Worm (Caenorhabditis elegans) whole organism, late embryonic: ENCODE results near the gene F27B10.1.
"Not testable (repeated sequence)": the region's sequence is repeated elsewhere in the genome, so short reads cannot be mapped to it uniquely, and the experiment has no call there.

Experiments used
- C38D4.7 ChIP-seq: fragments of 200-800 bp; sonication (Bioruptor generic); optimal IDR thresholded peaks from 2 replicates; lab custom pipeline; 2018; ENCODE audit warnings: mild to moderate bottlenecking, missing genetic modification characterization, moderate library complexity, missing compliant biosample characterization
- K02D7.2 ChIP-seq: sonication (generic microtip); optimal IDR thresholded peaks from 2 replicates; lab custom pipeline; 2017; ENCODE audit warnings: mild to moderate bottlenecking, missing genetic modification characterization, missing compliant biosample characterization
- T23F11.4 ChIP-seq: fragments of 200-800 bp; sonication (Bioruptor generic); optimal IDR thresholded peaks from 2 replicates; lab custom pipeline; 2018; ENCODE audit warnings: mild to moderate bottlenecking, missing genetic modification characterization, missing compliant biosample characterization
- Y22D7AL.16 ChIP-seq: sonication (generic microtip); optimal IDR thresholded peaks from 2 replicates; lab custom pipeline; 2016; ENCODE audit warnings: missing genetic modification characterization, missing compliant biosample characterization
- ahr-1 ChIP-seq: sonication (generic microtip); optimal IDR thresholded peaks from 2 replicates; lab custom pipeline; 2016; ENCODE audit warnings: missing genetic modification characterization, missing compliant biosample characterization
- ama-1 ChIP-seq: fragments of 150-350 bp; optimal IDR thresholded peaks from 2 replicates; lab custom pipeline; 2014
- ceh-14 ChIP-seq: sonication (generic microtip); optimal IDR thresholded peaks from 2 replicates; lab custom pipeline; 2016; ENCODE audit warnings: missing genotype, missing genetic modification characterization, missing compliant biosample characterization
- ceh-2 ChIP-seq: sonication (generic microtip); optimal IDR thresholded peaks from 2 replicates; lab custom pipeline; 2016; ENCODE audit warnings: missing genotype, missing genetic modification characterization, missing compliant biosample characterization
- ceh-22 ChIP-seq: sonication (generic microtip); optimal IDR thresholded peaks from 2 replicates; lab custom pipeline; 2017; ENCODE audit warnings: missing biosample characterization, missing genetic modification characterization
- ceh-24 ChIP-seq: sonication (generic microtip); optimal IDR thresholded peaks from 2 replicates; lab custom pipeline; 2016; ENCODE audit warnings: mild to moderate bottlenecking, missing genetic modification characterization, missing compliant biosample characterization
- ceh-30 ChIP-seq: fragments of 150-350 bp; optimal IDR thresholded peaks from 2 replicates; lab custom pipeline; 2014; ENCODE audit warnings: missing biosample characterization, missing genetic modification characterization
- ceh-31 ChIP-seq: sonication (generic microtip); optimal IDR thresholded peaks from 2 replicates; lab custom pipeline; 2016; ENCODE audit warnings: missing genetic modification characterization, missing compliant biosample characterization
- ceh-34 ChIP-seq: sonication (generic microtip); optimal IDR thresholded peaks from 2 replicates; lab custom pipeline; 2016; ENCODE audit warnings: mild to moderate bottlenecking, missing genetic modification characterization, missing compliant biosample characterization
- ceh-45 ChIP-seq: fragments of 200-800 bp; sonication (Bioruptor generic); IDR thresholded peaks from 2 replicates; pipeline ENCODE4 v1.3.6; 2022; ENCODE audit warnings: missing genetic modification reagents, missing genetic modification characterization, missing compliant biosample characterization
- ceh-48 ChIP-seq: sonication (generic microtip); optimal IDR thresholded peaks from 2 replicates; lab custom pipeline; 2016; ENCODE audit warnings: missing genetic modification characterization, inconsistent platforms, missing compliant biosample characterization
- ceh-6 ChIP-seq: fragments of 200-800 bp; sonication (Bioruptor generic); optimal IDR thresholded peaks from 2 replicates; lab custom pipeline; 2018; ENCODE audit warnings: mild to moderate bottlenecking, missing genetic modification characterization, missing compliant biosample characterization
- ceh-9 ChIP-seq: sonication (generic microtip); optimal IDR thresholded peaks from 2 replicates; lab custom pipeline; 2016; ENCODE audit warnings: mild to moderate bottlenecking, missing genetic modification characterization, inconsistent platforms, missing compliant biosample characterization
- che-1 ChIP-seq: sonication (generic microtip); optimal IDR thresholded peaks from 2 replicates; lab custom pipeline; 2016; ENCODE audit warnings: mild to moderate bottlenecking, missing genetic modification characterization, missing compliant biosample characterization
- elt-2 ChIP-seq: sonication (generic microtip); optimal IDR thresholded peaks from 2 replicates; lab custom pipeline; 2016; ENCODE audit warnings: missing genetic modification reagents, missing genetic modification characterization, missing compliant biosample characterization
- elt-4 ChIP-seq: sonication (generic microtip); optimal IDR thresholded peaks from 2 replicates; lab custom pipeline; 2016; ENCODE audit warnings: missing genetic modification characterization, missing compliant biosample characterization
- eyg-1 ChIP-seq: sonication (generic microtip); optimal IDR thresholded peaks from 2 replicates; lab custom pipeline; 2016; ENCODE audit warnings: missing genotype, missing genetic modification characterization, missing compliant biosample characterization
- fkh-10 ChIP-seq: fragments of 150-350 bp; optimal IDR thresholded peaks from 2 replicates; lab custom pipeline; 2014; ENCODE audit warnings: missing biosample characterization, missing genetic modification reagents, missing genetic modification characterization
- gmeb-2 ChIP-seq: sonication (generic microtip); optimal IDR thresholded peaks from 2 replicates; lab custom pipeline; 2016; ENCODE audit warnings: missing genetic modification characterization, inconsistent platforms, missing compliant biosample characterization
- hlh-13 ChIP-seq: fragments of 200-800 bp; sonication (Bioruptor generic); optimal IDR thresholded peaks from 2 replicates; lab custom pipeline; 2018; ENCODE audit warnings: mild to moderate bottlenecking, missing genetic modification characterization, missing compliant biosample characterization
- hlh-15 ChIP-seq: sonication (generic microtip); optimal IDR thresholded peaks from 2 replicates; lab custom pipeline; 2016; ENCODE audit warnings: missing genetic modification characterization, missing compliant biosample characterization
- hlh-8 ChIP-seq: sonication (generic microtip); optimal IDR thresholded peaks from 2 replicates; lab custom pipeline; 2016; ENCODE audit warnings: missing genotype, missing genetic modification characterization, missing compliant biosample characterization
- lim-6 ChIP-seq: sonication (generic microtip); optimal IDR thresholded peaks from 2 replicates; lab custom pipeline; 2016; ENCODE audit warnings: missing genetic modification characterization, missing compliant biosample characterization
- lin-11 ChIP-seq: fragments of 200-800 bp; sonication (Bioruptor generic); optimal IDR thresholded peaks from 2 replicates; lab custom pipeline; 2018; ENCODE audit warnings: mild to moderate bottlenecking, missing genetic modification characterization, missing compliant biosample characterization
- nhr-11 ChIP-seq: fragments of 150-350 bp; optimal IDR thresholded peaks from 2 replicates; lab custom pipeline; 2014; ENCODE audit warnings: missing biosample characterization, missing genetic modification characterization
- nhr-232 ChIP-seq: sonication (generic microtip); optimal IDR thresholded peaks from 2 replicates; lab custom pipeline; 2016; ENCODE audit warnings: missing genetic modification characterization, missing compliant biosample characterization
- pag-3 ChIP-seq: sonication (generic microtip); optimal IDR thresholded peaks from 2 replicates; lab custom pipeline; 2016; ENCODE audit warnings: missing compliant biosample characterization, missing genetic modification characterization, borderline replicate concordance
- pax-1 ChIP-seq: fragments of 150-350 bp; optimal IDR thresholded peaks from 2 replicates; lab custom pipeline; 2014; ENCODE audit warnings: missing biosample characterization, missing genetic modification characterization
- pha-2 ChIP-seq: sonication (generic microtip); optimal IDR thresholded peaks from 2 replicates; lab custom pipeline; 2017; ENCODE audit warnings: mild to moderate bottlenecking, missing genetic modification characterization, missing compliant biosample characterization
- pha-4 ChIP-seq: fragments of 150-350 bp; optimal IDR thresholded peaks from 2 replicates; lab custom pipeline; 2018; ENCODE audit warnings: missing biosample characterization, missing genetic modification reagents, missing genetic modification characterization
- pqm-1 ChIP-seq: sonication (generic microtip); optimal IDR thresholded peaks from 2 replicates; lab custom pipeline; 2016; ENCODE audit warnings: missing genetic modification characterization, missing compliant biosample characterization
- pros-1 ChIP-seq: fragments of 150-350 bp; optimal IDR thresholded peaks from 2 replicates; lab custom pipeline; 2014; ENCODE audit warnings: missing biosample characterization, missing genetic modification reagents, missing genetic modification characterization
- ref-2 ChIP-seq: sonication (generic microtip); optimal IDR thresholded peaks from 2 replicates; lab custom pipeline; 2016; ENCODE audit warnings: missing genetic modification characterization, missing compliant biosample characterization
- rnt-1 ChIP-seq: sonication (generic microtip); optimal IDR thresholded peaks from 2 replicates; lab custom pipeline; 2016; ENCODE audit warnings: missing genetic modification characterization, missing compliant biosample characterization
- sox-2 ChIP-seq: fragments of 200-800 bp; sonication (Bioruptor generic); IDR thresholded peaks from 2 replicates; pipeline ENCODE4 v1.3.6; 2022; ENCODE audit warnings: missing genetic modification reagents, missing genetic modification characterization, missing compliant biosample characterization
- sox-4 ChIP-seq: sonication (generic microtip); optimal IDR thresholded peaks from 2 replicates; lab custom pipeline; 2017; ENCODE audit warnings: mild to moderate bottlenecking, missing genetic modification characterization, inconsistent platforms, missing compliant biosample characterization
- syd-9 ChIP-seq: sonication (generic microtip); optimal IDR thresholded peaks from 2 replicates; lab custom pipeline; 2016; ENCODE audit warnings: mild to moderate bottlenecking, missing genetic modification characterization, moderate library complexity, missing compliant biosample characterization
- tbx-7 ChIP-seq: sonication (generic microtip); optimal IDR thresholded peaks from 2 replicates; lab custom pipeline; 2016; ENCODE audit warnings: missing genotype, missing genetic modification characterization, missing compliant biosample characterization
- ttx-3 ChIP-seq: sonication (generic microtip); optimal IDR thresholded peaks from 2 replicates; lab custom pipeline; 2016; ENCODE audit warnings: missing genetic modification reagents, missing genetic modification characterization, missing compliant biosample characterization
- unc-42 ChIP-seq: sonication (generic microtip); optimal IDR thresholded peaks from 2 replicates; lab custom pipeline; 2016; ENCODE audit warnings: missing genotype, missing genetic modification characterization, missing compliant biosample characterization
- unc-55 ChIP-seq: sonication (generic microtip); optimal IDR thresholded peaks from 2 replicates; lab custom pipeline; 2017; ENCODE audit warnings: missing biosample characterization, missing genetic modification reagents, missing genetic modification characterization
- unc-86 ChIP-seq: sonication (generic microtip); optimal IDR thresholded peaks from 2 replicates; lab custom pipeline; 2016; ENCODE audit warnings: missing genetic modification characterization, missing compliant biosample characterization
- zip-5 ChIP-seq: sonication (generic microtip); optimal IDR thresholded peaks from 2 replicates; lab custom pipeline; 2016; ENCODE audit warnings: missing genetic modification characterization, missing compliant biosample characterization
- ztf-16 ChIP-seq: sonication (generic microtip); optimal IDR thresholded peaks from 2 replicates; lab custom pipeline; 2017; ENCODE audit warnings: missing genetic modification characterization, missing compliant biosample characterization

F27B10.1 gene

ce11 chrV:7057795-7058194, 14.6 kb upstream of the F27B10.1 start, which contains the start of gene Y57E12AL.2:
Y57E12AL.2 (plus strand) TSS chrV:7058095.
- not testable (repeated sequence) for TF ChIP-seq ceh-22; ceh-31 (tag; lab: Kevin White, UChicago); ahr-1

ce11 chrV:7059350-7059749, 13.1 kb upstream of the F27B10.1 start, which contains the start of gene mdt-6:
mdt-6 (minus strand) TSS chrV:7059624.
- no peak for TF ChIP-seq ceh-14 (tag; lab: Kevin White, UChicago)
- TF ChIP-seq Y22D7AL.16 (tag; lab: Kevin White, UChicago) = no peak
- no peak for TF ChIP-seq nhr-232 (tag; lab: Kevin White, UChicago)
- no peak for TF ChIP-seq ttx-3 (tag; lab: Kevin White, UChicago)
- no peak for TF ChIP-seq sox-4 (tag; lab: Kevin White, UChicago)
- TF ChIP-seq elt-2 (tag; lab: Kevin White, UChicago) = no peak
- no peak for TF ChIP-seq hlh-13 (GFP tag; lab: Kevin White, UChicago)
- no peak for TF ChIP-seq pros-1 (tag; lab: Kevin White, UChicago)
- no peak for TF ChIP-seq unc-55 (GFP tag; lab: Kevin White, UChicago)
- TF ChIP-seq pag-3 (tag; lab: Kevin White, UChicago) = no peak
- TF ChIP-seq fkh-10 (GFP tag; lab: Kevin White, UChicago) = no peak
- no peak for TF ChIP-seq ceh-22
- TF ChIP-seq ceh-31 (tag; lab: Kevin White, UChicago) = no peak

- TF ChIP-seq gmeb-2 (tag; lab: Kevin White, UChicago) (peak; percentile 31), ceh-30 (tag; lab: Kevin White, UChicago) (no peak), che-1 (tag; lab: Kevin White, UChicago) (peak; percentile 51), zip-5 (tag; lab: Kevin White, UChicago) (peak; percentile 45), T23F11.4 (GFP tag; lab: Kevin White, UChicago) (no peak), sox-4 (tag; lab: Kevin White, UChicago) (peak; percentile 41), sox-2 (GFP tag; lab: Robert Waterston, UW) (peak; percentile 18; the same call in 1 of the 2 replicates), ceh-24 (no peak), ahr-1 (no peak), ceh-6 (GFP tag; lab: Kevin White, UChicago) (peak; percentile 56), hlh-15 (tag; lab: Kevin White, UChicago) (peak; percentile 21), eyg-1 (tag; lab: Kevin White, UChicago) (peak; percentile 13), ceh-45 (GFP tag; lab: Robert Waterston, UW) (no peak), unc-86 (tag; lab: Kevin White, UChicago) (peak; percentile 65), ref-2 (peak; percentile 40), ttx-3 (tag; lab: Kevin White, UChicago) (peak; percentile 69), pros-1 (tag; lab: Kevin White, UChicago) (no peak), elt-4 (tag; lab: Kevin White, UChicago) (no peak), lin-11 (peak; percentile 51), K02D7.2 (tag; lab: Kevin White, UChicago) (no peak), pha-4 (tag; lab: Kevin White, UChicago) (no peak), pqm-1 (no peak), elt-2 (tag; lab: Kevin White, UChicago) (peak; percentile 88), ceh-9 (tag; lab: Kevin White, UChicago) (no peak), pax-1 (tag; lab: Kevin White, UChicago) (no peak), nhr-232 (tag; lab: Kevin White, UChicago) (peak; percentile 63), lim-6 (no peak), pha-2 (tag; lab: Kevin White, UChicago) (peak; percentile 44), ztf-16 (tag; lab: Kevin White, UChicago) (peak; percentile 64), rnt-1 (peak; percentile 71), nhr-11 (tag; lab: Kevin White, UChicago) (no peak), ceh-2 (tag; lab: Kevin White, UChicago) (peak; percentile 19), ama-1 (lab: Kevin White, UChicago) (no peak), unc-42 (tag; lab: Kevin White, UChicago) (peak; percentile 28), pag-3 (tag; lab: Kevin White, UChicago) (no peak), hlh-8 (tag; lab: Kevin White, UChicago) (peak; percentile 61), ceh-34 (tag; lab: Kevin White, UChicago) (peak; percentile 60), tbx-7 (no peak), ceh-22 (no peak), C38D4.7 (GFP tag; lab: Kevin White, UChicago) (peak; percentile 46), syd-9 (tag; lab: Kevin White, UChicago) (peak; percentile 69), Y22D7AL.16 (tag; lab: Kevin White, UChicago) (peak; percentile 53), ceh-48 (peak; percentile 64)
Measured at ce11 chrV:7060396-7060795, 12.0 kb upstream of the F27B10.1 start, which contains the start of the genes Y57E12AL.6 and Y57E12AL.1. Y57E12AL.6 (minus strand) TSS chrV:7060470. Y57E12AL.1 (plus strand) TSS chrV:7060530.
